Worm (Caenorhabditis elegans) whole organism, L1 larva: ENCODE measurements around the gene best-6.

Source experiments
- C04F5.9 ChIP-seq: sonication (generic microtip); optimal IDR thresholded peaks from 2 replicates; lab custom pipeline; 2016; ENCODE audit warnings: missing genetic modification characterization, missing compliant biosample characterization
- C16A3.4 ChIP-seq: fragments of 150-350 bp; optimal IDR thresholded peaks from 2 replicates; lab custom pipeline; 2014; ENCODE audit warnings: missing biosample characterization, missing genetic modification characterization
- F16B12.6 ChIP-seq: fragments of 150-350 bp; optimal IDR thresholded peaks from 2 replicates; lab custom pipeline; 2014; ENCODE audit warnings: missing biosample characterization, missing genetic modification characterization
- Y116A8C.19 ChIP-seq: sonication (generic microtip); optimal IDR thresholded peaks from 2 replicates; lab custom pipeline; 2016; ENCODE audit warnings: missing compliant biosample characterization, missing genetic modification characterization, borderline replicate concordance
- alr-1 ChIP-seq: fragments of 200-800 bp; sonication (Bioruptor generic); optimal IDR thresholded peaks from 2 replicates; lab custom pipeline; 2018; ENCODE audit warnings: borderline replicate concordance, mild to moderate bottlenecking, missing genetic modification characterization, missing compliant biosample characterization
- blmp-1 ChIP-seq: fragments of 150-350 bp; optimal IDR thresholded peaks from 2 replicates; lab custom pipeline; 2014; ENCODE audit warnings: missing biosample characterization, missing genetic modification characterization
- ceh-63 ChIP-seq: fragments of 200-800 bp; sonication (Bioruptor generic); optimal IDR thresholded peaks from 2 replicates; lab custom pipeline; 2018; ENCODE audit warnings: mild to moderate bottlenecking, missing genetic modification characterization, missing compliant biosample characterization
- ceh-8 ChIP-seq: fragments of 200-800 bp; sonication (Bioruptor generic); optimal IDR thresholded peaks from 2 replicates; lab custom pipeline; 2018; ENCODE audit warnings: mild to moderate bottlenecking, missing genetic modification characterization, moderate library complexity, missing compliant biosample characterization
- ceh-82 ChIP-seq, 3 experiments: fragments of 150-350 bp in 1 of 3; sonication (generic microtip) in 2 of 3; optimal IDR thresholded peaks; 2 replicates each; lab custom pipeline; 2014 to 2017; ENCODE audit warnings: missing biosample characterization in 3 of 3, missing genetic modification characterization in 3 of 3
- ceh-90 ChIP-seq: sonication (generic microtip); optimal IDR thresholded peaks from 2 replicates; lab custom pipeline; 2016; ENCODE audit warnings: missing genetic modification characterization, missing compliant biosample characterization
- ces-1 ChIP-seq: fragments of 150-350 bp; optimal IDR thresholded peaks from 2 replicates; lab custom pipeline; 2014; ENCODE audit warnings: missing biosample characterization, missing genetic modification reagents, missing genetic modification characterization
- egl-13 ChIP-seq: sonication (generic microtip); optimal IDR thresholded peaks from 2 replicates; lab custom pipeline; 2016; ENCODE audit warnings: missing genotype, missing genetic modification reagents, missing genetic modification characterization, missing compliant biosample characterization
- elt-2 ChIP-seq: sonication (generic microtip); optimal IDR thresholded peaks from 2 replicates; lab custom pipeline; 2016; ENCODE audit warnings: missing genetic modification characterization, mild to moderate bottlenecking, inconsistent platforms, missing compliant biosample characterization, missing genetic modification reagents
- ets-5 ChIP-seq: fragments of 200-800 bp; sonication (Bioruptor generic); IDR thresholded peaks from 2 replicates; pipeline ENCODE4 v1.3.6; 2022; ENCODE audit warnings: missing genetic modification characterization, missing compliant biosample characterization
- fos-1 ChIP-seq: fragments of 150-350 bp; optimal IDR thresholded peaks from 2 replicates; lab custom pipeline; 2014; ENCODE audit warnings: missing biosample characterization, missing genetic modification characterization
- grh-1 ChIP-seq: fragments of 200-800 bp; sonication (Bioruptor generic); IDR thresholded peaks from 2 replicates; pipeline ENCODE4 v1.3.6; 2022; ENCODE audit warnings: missing genetic modification reagents, missing genetic modification characterization, missing compliant biosample characterization
- hpl-2 ChIP-seq: fragments of 150-350 bp; optimal IDR thresholded peaks from 2 replicates; lab custom pipeline; 2014; ENCODE audit warnings: missing biosample characterization, missing genetic modification reagents, missing genetic modification characterization
- jun-1 ChIP-seq: fragments of 150-350 bp; optimal IDR thresholded peaks from 2 replicates; lab custom pipeline; 2014; ENCODE audit warnings: missing biosample characterization, missing genetic modification reagents, missing genetic modification characterization
- lin-15B ChIP-seq: fragments of 150-350 bp; sonication (generic microtip); optimal IDR thresholded peaks from 3 replicates; lab custom pipeline; 2014; ENCODE audit warnings: missing biosample characterization, missing genetic modification characterization
- lin-35 ChIP-seq, 2 experiments: fragments of 150-350 bp; optimal IDR thresholded peaks; 2 replicates each; lab custom pipeline; 2014; ENCODE audit warnings: missing biosample characterization in 2 of 2, missing genetic modification characterization in 2 of 2, missing genetic modification reagents in 2 of 2
- mef-2 ChIP-seq: fragments of 150-350 bp; optimal IDR thresholded peaks from 2 replicates; lab custom pipeline; 2014; ENCODE audit warnings: missing biosample characterization, missing genetic modification characterization
- mep-1 ChIP-seq: fragments of 150-350 bp; optimal IDR thresholded peaks from 2 replicates; lab custom pipeline; 2014; ENCODE audit warnings: missing biosample characterization, missing genetic modification characterization
- nhr-12 ChIP-seq: sonication (generic microtip); optimal IDR thresholded peaks from 2 replicates; lab custom pipeline; 2017; ENCODE audit warnings: missing biosample characterization, missing genetic modification characterization
- nhr-28 ChIP-seq: fragments of 150-350 bp; optimal IDR thresholded peaks from 2 replicates; lab custom pipeline; 2014; ENCODE audit warnings: missing biosample characterization, missing genetic modification characterization
- nhr-71 ChIP-seq: sonication (generic microtip); optimal IDR thresholded peaks from 2 replicates; lab custom pipeline; 2016; ENCODE audit warnings: mild to moderate bottlenecking, missing genetic modification characterization, moderate library complexity, missing compliant biosample characterization
- nhr-76 ChIP-seq: sonication (generic microtip); optimal IDR thresholded peaks from 2 replicates; lab custom pipeline; 2017; ENCODE audit warnings: missing biosample characterization, missing genetic modification characterization
- nhr-77 ChIP-seq: fragments of 150-350 bp; optimal IDR thresholded peaks from 2 replicates; lab custom pipeline; 2014; ENCODE audit warnings: missing biosample characterization, missing genetic modification characterization
- pax-3 ChIP-seq: fragments of 200-800 bp; sonication (Bioruptor generic); optimal IDR thresholded peaks from 2 replicates; lab custom pipeline; 2018; ENCODE audit warnings: mild to moderate bottlenecking, missing genetic modification characterization, moderate library complexity, missing compliant biosample characterization
- pqm-1 ChIP-seq: sonication (generic microtip); optimal IDR thresholded peaks from 3 replicates; lab custom pipeline; 2017; ENCODE audit warnings: missing biosample characterization, missing genetic modification characterization
- snu-23 ChIP-seq: sonication (generic microtip); optimal IDR thresholded peaks from 2 replicates; lab custom pipeline; 2016; ENCODE audit warnings: missing genetic modification characterization, missing compliant biosample characterization
- sptf-1 ChIP-seq: fragments of 150-350 bp; optimal IDR thresholded peaks from 2 replicates; lab custom pipeline; 2014; ENCODE audit warnings: missing biosample characterization, missing genetic modification characterization
- swsn-7 ChIP-seq: sonication (generic microtip); optimal IDR thresholded peaks from 2 replicates; lab custom pipeline; 2016; ENCODE audit warnings: missing genetic modification characterization, missing compliant biosample characterization
- tbx-2 ChIP-seq: sonication (generic microtip); optimal IDR thresholded peaks from 2 replicates; lab custom pipeline; 2016; ENCODE audit warnings: missing genetic modification characterization, missing compliant biosample characterization
- tlp-1 ChIP-seq: fragments of 150-350 bp; optimal IDR thresholded peaks from 2 replicates; lab custom pipeline; 2014; ENCODE audit warnings: missing biosample characterization, missing genetic modification characterization
- unc-30 ChIP-seq: sonication (generic microtip); optimal IDR thresholded peaks from 2 replicates; lab custom pipeline; 2017; ENCODE audit warnings: missing biosample characterization, missing genetic modification characterization
- zip-4 ChIP-seq: fragments of 200-800 bp; sonication (Bioruptor generic); optimal IDR thresholded peaks from 2 replicates; lab custom pipeline; 2018; ENCODE audit warnings: mild to moderate bottlenecking, missing genetic modification characterization, moderate library complexity, missing compliant biosample characterization
- ztf-4 ChIP-seq: fragments of 150-350 bp; optimal IDR thresholded peaks from 2 replicates; lab custom pipeline; 2014; ENCODE audit warnings: missing biosample characterization, missing genetic modification characterization

best-6 gene

DNA sequence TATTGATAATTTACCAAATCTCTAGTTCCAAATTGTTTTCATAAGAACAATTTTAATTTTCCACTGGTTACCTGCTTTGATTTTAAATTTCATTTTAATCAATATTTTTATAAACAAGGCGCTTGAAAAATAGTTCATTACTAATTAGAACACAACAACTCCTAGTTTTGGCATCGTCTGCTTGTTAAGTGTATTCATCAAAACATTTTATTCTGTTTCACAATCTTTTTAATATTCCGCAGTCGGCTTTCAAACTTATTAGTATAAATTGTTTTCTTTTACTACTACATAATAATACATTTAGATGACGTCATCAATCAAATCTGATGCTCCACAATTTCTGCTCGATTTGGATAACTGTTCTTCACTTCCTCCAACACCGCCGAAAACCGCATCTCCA is 26.4 kb downstream of the best-6 start, which contains the start of gene pes-1:
pes-1 (plus strand) TSS at position 301 of the 400 bp plus-strand sequence.
- TF ChIP-seq pqm-1 (no peak), mef-2 (tag; lab: Kevin White, UChicago) (no peak), unc-30 (tag; lab: Kevin White, UChicago) (no peak), ceh-8 (GFP tag; lab: Kevin White, UChicago) (no peak), lin-35 (GFP tag; optimal IDR thresholded peaks at IDR 0.05; lab: Kevin White, UChicago) (no peak), tlp-1 (tag; lab: Kevin White, UChicago) (no peak), tbx-2 (tag; lab: Kevin White, UChicago) (no peak), ceh-82 (tag; optimal IDR thresholded peaks at IDR 0.05; lab: Kevin White, UChicago) (no peak), hpl-2 (GFP tag; lab: Kevin White, UChicago) (no peak)
- TF ChIP-seq, all 84 proteins: peak for 0

- TF ChIP-seq nhr-76 (no peak), C16A3.4 (no peak), tbx-2 (tag; lab: Kevin White, UChicago) (no peak), fos-1 (tag; lab: Kevin White, UChicago) (no peak), ceh-63 (GFP tag; lab: Kevin White, UChicago) (no peak), nhr-12 (tag; lab: Kevin White, UChicago) (no peak), ets-5 (GFP tag; lab: Robert Waterston, UW) (no peak), grh-1 (GFP tag; lab: Robert Waterston, UW) (no peak), lin-35 (GFP tag; optimal IDR thresholded peaks at IDR 0.05; lab: Kevin White, UChicago) (no peak), swsn-7 (tag; lab: Kevin White, UChicago) (no peak), nhr-71 (tag; lab: Kevin White, UChicago) (no peak), ces-1 (GFP tag; lab: Kevin White, UChicago) (no peak), alr-1 (tag; lab: Kevin White, UChicago) (no peak), snu-23 (GFP tag; lab: Kevin White, UChicago) (no peak), C04F5.9 (tag; lab: Kevin White, UChicago) (no peak), ztf-4 (tag; lab: Kevin White, UChicago) (no peak), elt-2 (tag; lab: Kevin White, UChicago) (no peak)
- TF ChIP-seq, all 84 proteins: peak for 0
These were observed 31.9 kb downstream of the best-6 start for ce11 chrIV:4996956-4997355.

- no peak for TF ChIP-seq pax-3 (tag; lab: Kevin White, UChicago)
- TF ChIP-seq Y116A8C.19, result no peak
- no peak for TF ChIP-seq ceh-90 (tag; lab: Kevin White, UChicago)
- no peak for TF ChIP-seq nhr-76
- TF ChIP-seq mep-1 (tag; lab: Kevin White, UChicago), result no peak
- no peak for TF ChIP-seq lin-15B (tag; lab: Kevin White, UChicago)
- no peak for TF ChIP-seq nhr-77 (tag; lab: Kevin White, UChicago)
- no peak for TF ChIP-seq blmp-1 (tag; lab: Kevin White, UChicago)
- no peak for TF ChIP-seq sptf-1 (tag; lab: Kevin White, UChicago)
- TF ChIP-seq swsn-7 (tag; lab: Kevin White, UChicago), result no peak
- TF ChIP-seq egl-13 (tag; lab: Kevin White, UChicago), result no peak
- no peak for TF ChIP-seq ceh-8 (GFP tag; lab: Kevin White, UChicago)
- no peak for TF ChIP-seq F16B12.6 (tag; lab: Kevin White, UChicago)
These were observed 33.0 kb downstream of the best-6 start, which contains the start of gene ssq-2 for ce11 chrIV:4995842-4996241. TSS of gene ssq-2 (plus strand) at chrIV:4996142.

- TF ChIP-seq zip-4 (GFP tag; lab: Kevin White, UChicago) (no peak), nhr-28 (tag; lab: Kevin White, UChicago) (no peak), egl-13 (tag; lab: Kevin White, UChicago) (no peak), jun-1 (tag; lab: Kevin White, UChicago) (no peak), sptf-1 (tag; lab: Kevin White, UChicago) (no peak), grh-1 (GFP tag; lab: Robert Waterston, UW) (no peak)
These were observed 35.8 kb downstream of the best-6 start for ce11 chrIV:4993128-4993527.
